Worm (Caenorhabditis elegans) whole organism, late embryonic: ENCODE measurements around the gene molo-1.
A peak's percentile ranks its signal among the peaks of the same experiment; 100 is the strongest.

Source experiments
- C08G9.2 ChIP-seq: sonication (generic microtip); optimal IDR thresholded peaks from 2 replicates; lab custom pipeline; 2016; ENCODE audit warnings: mild to moderate bottlenecking, missing genetic modification characterization, moderate library complexity, missing compliant biosample characterization
- C38D4.7 ChIP-seq: fragments of 200-800 bp; sonication (Bioruptor generic); optimal IDR thresholded peaks from 2 replicates; lab custom pipeline; 2018; ENCODE audit warnings: mild to moderate bottlenecking, missing genetic modification characterization, moderate library complexity, missing compliant biosample characterization
- F13H6.1 ChIP-seq: sonication (generic microtip); optimal IDR thresholded peaks from 2 replicates; lab custom pipeline; 2016; ENCODE audit warnings: missing genetic modification characterization, missing compliant biosample characterization
- K02D7.2 ChIP-seq: sonication (generic microtip); optimal IDR thresholded peaks from 2 replicates; lab custom pipeline; 2017; ENCODE audit warnings: mild to moderate bottlenecking, missing genetic modification characterization, missing compliant biosample characterization
- K09A11.1 ChIP-seq: sonication (generic microtip); optimal IDR thresholded peaks from 2 replicates; lab custom pipeline; 2017; ENCODE audit warnings: antibody characterized with exemption, mild to moderate bottlenecking, missing genetic modification characterization, missing compliant biosample characterization; ENCODE audit not compliant: insufficient read depth
- T23F11.4 ChIP-seq: fragments of 200-800 bp; sonication (Bioruptor generic); optimal IDR thresholded peaks from 2 replicates; lab custom pipeline; 2018; ENCODE audit warnings: mild to moderate bottlenecking, missing genetic modification characterization, missing compliant biosample characterization
- Y22D7AL.16 ChIP-seq: sonication (generic microtip); optimal IDR thresholded peaks from 2 replicates; lab custom pipeline; 2016; ENCODE audit warnings: missing genetic modification characterization, missing compliant biosample characterization
- ama-1 ChIP-seq: fragments of 150-350 bp; optimal IDR thresholded peaks from 2 replicates; lab custom pipeline; 2014
- ceh-14 ChIP-seq: sonication (generic microtip); optimal IDR thresholded peaks from 2 replicates; lab custom pipeline; 2016; ENCODE audit warnings: missing genotype, missing genetic modification characterization, missing compliant biosample characterization
- ceh-22 ChIP-seq: sonication (generic microtip); optimal IDR thresholded peaks from 2 replicates; lab custom pipeline; 2017; ENCODE audit warnings: missing biosample characterization, missing genetic modification characterization
- ceh-24 ChIP-seq: sonication (generic microtip); optimal IDR thresholded peaks from 2 replicates; lab custom pipeline; 2016; ENCODE audit warnings: mild to moderate bottlenecking, missing genetic modification characterization, missing compliant biosample characterization
- ceh-30 ChIP-seq: fragments of 150-350 bp; optimal IDR thresholded peaks from 2 replicates; lab custom pipeline; 2014; ENCODE audit warnings: missing biosample characterization, missing genetic modification characterization
- ceh-31 ChIP-seq: sonication (generic microtip); optimal IDR thresholded peaks from 2 replicates; lab custom pipeline; 2016; ENCODE audit warnings: missing genetic modification characterization, missing compliant biosample characterization
- ceh-34 ChIP-seq: sonication (generic microtip); optimal IDR thresholded peaks from 2 replicates; lab custom pipeline; 2016; ENCODE audit warnings: mild to moderate bottlenecking, missing genetic modification characterization, missing compliant biosample characterization
- ceh-45 ChIP-seq: fragments of 200-800 bp; sonication (Bioruptor generic); IDR thresholded peaks from 2 replicates; pipeline ENCODE4 v1.3.6; 2022; ENCODE audit warnings: missing genetic modification reagents, missing genetic modification characterization, missing compliant biosample characterization
- ceh-48 ChIP-seq: sonication (generic microtip); optimal IDR thresholded peaks from 2 replicates; lab custom pipeline; 2016; ENCODE audit warnings: missing genetic modification characterization, inconsistent platforms, missing compliant biosample characterization
- ceh-9 ChIP-seq: sonication (generic microtip); optimal IDR thresholded peaks from 2 replicates; lab custom pipeline; 2016; ENCODE audit warnings: mild to moderate bottlenecking, missing genetic modification characterization, inconsistent platforms, missing compliant biosample characterization
- elt-2 ChIP-seq: sonication (generic microtip); optimal IDR thresholded peaks from 2 replicates; lab custom pipeline; 2016; ENCODE audit warnings: missing genetic modification reagents, missing genetic modification characterization, missing compliant biosample characterization
- eyg-1 ChIP-seq: sonication (generic microtip); optimal IDR thresholded peaks from 2 replicates; lab custom pipeline; 2016; ENCODE audit warnings: missing genotype, missing genetic modification characterization, missing compliant biosample characterization
- fax-1 ChIP-seq: sonication (generic microtip); optimal IDR thresholded peaks from 2 replicates; lab custom pipeline; 2016; ENCODE audit warnings: missing genotype, missing genetic modification characterization, missing compliant biosample characterization
- fkh-10 ChIP-seq: fragments of 150-350 bp; optimal IDR thresholded peaks from 2 replicates; lab custom pipeline; 2014; ENCODE audit warnings: missing biosample characterization, missing genetic modification reagents, missing genetic modification characterization
- fkh-6 ChIP-seq: sonication (generic microtip); optimal IDR thresholded peaks from 2 replicates; lab custom pipeline; 2016; ENCODE audit warnings: missing genetic modification characterization, missing compliant biosample characterization
- gmeb-2 ChIP-seq: sonication (generic microtip); optimal IDR thresholded peaks from 2 replicates; lab custom pipeline; 2016; ENCODE audit warnings: missing genetic modification characterization, inconsistent platforms, missing compliant biosample characterization
- hlh-30 ChIP-seq: sonication (generic microtip); optimal IDR thresholded peaks from 2 replicates; lab custom pipeline; 2017; ENCODE audit warnings: antibody characterized with exemption, missing genetic modification characterization, missing compliant biosample characterization; ENCODE audit not compliant: insufficient read depth
- hlh-8 ChIP-seq: sonication (generic microtip); optimal IDR thresholded peaks from 2 replicates; lab custom pipeline; 2016; ENCODE audit warnings: missing genotype, missing genetic modification characterization, missing compliant biosample characterization
- lim-6 ChIP-seq: sonication (generic microtip); optimal IDR thresholded peaks from 2 replicates; lab custom pipeline; 2016; ENCODE audit warnings: missing genetic modification characterization, missing compliant biosample characterization
- lin-11 ChIP-seq: fragments of 200-800 bp; sonication (Bioruptor generic); optimal IDR thresholded peaks from 2 replicates; lab custom pipeline; 2018; ENCODE audit warnings: mild to moderate bottlenecking, missing genetic modification characterization, missing compliant biosample characterization
- madf-2 ChIP-seq: sonication (generic microtip); optimal IDR thresholded peaks from 2 replicates; lab custom pipeline; 2017; ENCODE audit warnings: missing genetic modification characterization, missing compliant biosample characterization
- mec-3 ChIP-seq: sonication (generic microtip); optimal IDR thresholded peaks from 2 replicates; lab custom pipeline; 2016; ENCODE audit warnings: borderline replicate concordance, missing genetic modification characterization, missing compliant biosample characterization
- nfya-1 ChIP-seq: sonication (generic microtip); optimal IDR thresholded peaks from 2 replicates; lab custom pipeline; 2017; ENCODE audit warnings: missing genetic modification characterization, mild to moderate bottlenecking, missing compliant biosample characterization, antibody characterized with exemption, moderate library complexity
- nhr-11 ChIP-seq: fragments of 150-350 bp; optimal IDR thresholded peaks from 2 replicates; lab custom pipeline; 2014; ENCODE audit warnings: missing biosample characterization, missing genetic modification characterization
- nhr-232 ChIP-seq: sonication (generic microtip); optimal IDR thresholded peaks from 2 replicates; lab custom pipeline; 2016; ENCODE audit warnings: missing genetic modification characterization, missing compliant biosample characterization
- npax-4 ChIP-seq: sonication (generic microtip); optimal IDR thresholded peaks from 2 replicates; lab custom pipeline; 2016; ENCODE audit warnings: missing genetic modification characterization, missing compliant biosample characterization
- odd-2 ChIP-seq: sonication (generic microtip); optimal IDR thresholded peaks from 2 replicates; lab custom pipeline; 2017; ENCODE audit warnings: antibody characterized with exemption, mild to moderate bottlenecking, missing genetic modification characterization, missing compliant biosample characterization
- pag-3 ChIP-seq: sonication (generic microtip); optimal IDR thresholded peaks from 2 replicates; lab custom pipeline; 2016; ENCODE audit warnings: missing compliant biosample characterization, missing genetic modification characterization, borderline replicate concordance
- pat-9 ChIP-seq: fragments of 200-800 bp; sonication (Bioruptor generic); optimal IDR thresholded peaks from 2 replicates; lab custom pipeline; 2018; ENCODE audit warnings: mild to moderate bottlenecking, missing genetic modification characterization, moderate library complexity, missing compliant biosample characterization
- pha-4 ChIP-seq: fragments of 150-350 bp; optimal IDR thresholded peaks from 2 replicates; lab custom pipeline; 2018; ENCODE audit warnings: missing biosample characterization, missing genetic modification reagents, missing genetic modification characterization
- ref-2 ChIP-seq: sonication (generic microtip); optimal IDR thresholded peaks from 2 replicates; lab custom pipeline; 2016; ENCODE audit warnings: missing genetic modification characterization, missing compliant biosample characterization
- rnt-1 ChIP-seq: sonication (generic microtip); optimal IDR thresholded peaks from 2 replicates; lab custom pipeline; 2016; ENCODE audit warnings: missing genetic modification characterization, missing compliant biosample characterization
- sdc-2 ChIP-seq: sonication (generic microtip); optimal IDR thresholded peaks from 2 replicates; lab custom pipeline; 2016; ENCODE audit warnings: missing genotype, missing genetic modification characterization, missing compliant biosample characterization
- sox-2 ChIP-seq: fragments of 200-800 bp; sonication (Bioruptor generic); IDR thresholded peaks from 2 replicates; pipeline ENCODE4 v1.3.6; 2022; ENCODE audit warnings: missing genetic modification reagents, missing genetic modification characterization, missing compliant biosample characterization
- sox-4 ChIP-seq: sonication (generic microtip); optimal IDR thresholded peaks from 2 replicates; lab custom pipeline; 2017; ENCODE audit warnings: mild to moderate bottlenecking, missing genetic modification characterization, inconsistent platforms, missing compliant biosample characterization
- syd-9 ChIP-seq: sonication (generic microtip); optimal IDR thresholded peaks from 2 replicates; lab custom pipeline; 2016; ENCODE audit warnings: mild to moderate bottlenecking, missing genetic modification characterization, moderate library complexity, missing compliant biosample characterization
- tbx-2 ChIP-seq: sonication (generic microtip); optimal IDR thresholded peaks from 2 replicates; lab custom pipeline; 2016; ENCODE audit warnings: missing genetic modification characterization, missing compliant biosample characterization
- ttx-3 ChIP-seq: sonication (generic microtip); optimal IDR thresholded peaks from 2 replicates; lab custom pipeline; 2016; ENCODE audit warnings: missing genetic modification reagents, missing genetic modification characterization, missing compliant biosample characterization
- unc-3 ChIP-seq, 2 experiments: fragments of 200-800 bp in 1 of 2; sonication (Bioruptor generic) in 1 of 2; sonication (generic microtip) in 1 of 2; conservative IDR thresholded peaks in 1 of 2; optimal IDR thresholded peaks in 1 of 2; 2 replicates each; pipeline versions ENCODE4 v1.3.6 to Lab custom; 2016 to 2022; ENCODE audit warnings: missing compliant biosample characterization in 2 of 2, missing genetic modification characterization in 2 of 2, missing genetic modification reagents in 1 of 2
- unc-42 ChIP-seq: sonication (generic microtip); optimal IDR thresholded peaks from 2 replicates; lab custom pipeline; 2016; ENCODE audit warnings: missing genotype, missing genetic modification characterization, missing compliant biosample characterization
- unc-55 ChIP-seq: sonication (generic microtip); optimal IDR thresholded peaks from 2 replicates; lab custom pipeline; 2017; ENCODE audit warnings: missing biosample characterization, missing genetic modification reagents, missing genetic modification characterization

The molo-1 gene

ce11 chrIII:5601999-5602398, 28.2 kb downstream of the molo-1 start (continued):
- TF ChIP-seq ceh-9 (tag; lab: Kevin White, UChicago) (peak; percentile 54), lin-11 (peak; percentile 91), sdc-2 (tag; lab: Kevin White, UChicago) (peak; percentile 87), gmeb-2 (tag; lab: Kevin White, UChicago) (peak; percentile 88), elt-2 (tag; lab: Kevin White, UChicago) (peak; percentile 95), mec-3 (peak; percentile 35), fax-1 (tag; lab: Kevin White, UChicago) (peak; percentile 72), pat-9 (tag; lab: Kevin White, UChicago) (peak; percentile 97), madf-2 (tag; lab: Kevin White, UChicago) (peak; percentile 86), sox-2 (peak; percentile 88), hlh-8 (tag; lab: Kevin White, UChicago) (peak; percentile 71), nhr-232 (tag; lab: Kevin White, UChicago) (peak; percentile 95), nfya-1 (peak; percentile 64), C38D4.7 (GFP tag; lab: Kevin White, UChicago) (peak; percentile 90), ceh-45 (GFP tag; lab: Robert Waterston, UW) (peak; percentile 93), fkh-6 (peak; percentile 91), K02D7.2 (tag; lab: Kevin White, UChicago) (peak; percentile 80), T23F11.4 (GFP tag; lab: Kevin White, UChicago) (peak; percentile 91), ceh-48 (tag; lab: Kevin White, UChicago) (peak; percentile 82), unc-3 (GFP tag; conservative IDR thresholded peaks at IDR 0.05; lab: Robert Waterston, UW) (peak; percentile 80), unc-3 (tag; optimal IDR thresholded peaks at IDR 0.05; lab: Kevin White, UChicago) (peak; percentile 71), hlh-30 (peak; percentile 61), odd-2 (tag; lab: Kevin White, UChicago) (peak; percentile 65)

ce11 chrIII:5603439-5603986, 29.7 kb downstream of the molo-1 start, which contains the start of gene madf-11:
Gene madf-11 (minus strand): TSS chrIII:5603489.
- no peak for TF ChIP-seq pha-4 (tag; lab: Kevin White, UChicago)
- no peak for TF ChIP-seq C38D4.7 (GFP tag; lab: Kevin White, UChicago)
- no peak for TF ChIP-seq fkh-10 (GFP tag; lab: Kevin White, UChicago)
- no peak for TF ChIP-seq ceh-24 (tag; lab: Kevin White, UChicago)
- TF ChIP-seq ama-1 (lab: Kevin White, UChicago) = no peak
- peak; percentile 26 for TF ChIP-seq ceh-34 (tag; lab: Kevin White, UChicago)
- no peak for TF ChIP-seq unc-55 (GFP tag; lab: Kevin White, UChicago)
- TF ChIP-seq lin-11 = no peak
- peak; percentile 65 for TF ChIP-seq ref-2 (tag; lab: Kevin White, UChicago)
- TF ChIP-seq Y22D7AL.16 (tag; lab: Kevin White, UChicago) = no peak
- no peak for TF ChIP-seq nhr-11 (tag; lab: Kevin White, UChicago)
- TF ChIP-seq syd-9 = peak; percentile 34
- no peak for TF ChIP-seq eyg-1 (tag; lab: Kevin White, UChicago)
- TF ChIP-seq unc-42 (tag; lab: Kevin White, UChicago) = peak; percentile 67
- no peak for TF ChIP-seq unc-3 (GFP tag; conservative IDR thresholded peaks at IDR 0.05; lab: Robert Waterston, UW)
- no peak for TF ChIP-seq unc-3 (tag; optimal IDR thresholded peaks at IDR 0.05; lab: Kevin White, UChicago)
- TF ChIP-seq K02D7.2 (tag; lab: Kevin White, UChicago) = no peak
- TF ChIP-seq ttx-3 = no peak
- TF ChIP-seq ceh-22 (tag; lab: Kevin White, UChicago) = no peak
- peak; percentile 82 for TF ChIP-seq mec-3
- TF ChIP-seq nfya-1 = peak; percentile 46
- peak; percentile 88 for TF ChIP-seq C08G9.2 (tag; lab: Kevin White, UChicago)
- peak; percentile 17 for TF ChIP-seq sdc-2 (tag; lab: Kevin White, UChicago)
- peak; percentile 74 for TF ChIP-seq rnt-1
- no peak for TF ChIP-seq pat-9 (tag; lab: Kevin White, UChicago)
- TF ChIP-seq madf-2 (tag; lab: Kevin White, UChicago) = no peak
- TF ChIP-seq sox-4 (tag; lab: Kevin White, UChicago) = no peak
- TF ChIP-seq ceh-31 = peak; percentile 94
- TF ChIP-seq npax-4 = no peak
- TF ChIP-seq F13H6.1 (tag; lab: Kevin White, UChicago) = peak; percentile 18
- peak; percentile 84 for TF ChIP-seq tbx-2 (tag; lab: Kevin White, UChicago)
- TF ChIP-seq ceh-30 (tag; lab: Kevin White, UChicago) = no peak
- no peak for TF ChIP-seq hlh-30
- no peak for TF ChIP-seq K09A11.1 (tag; lab: Kevin White, UChicago)
- TF ChIP-seq sox-2 = no peak
- no peak for TF ChIP-seq pag-3 (tag; lab: Kevin White, UChicago)
- TF ChIP-seq odd-2 (tag; lab: Kevin White, UChicago) = no peak
- TF ChIP-seq ceh-14 = peak; percentile 46
- TF ChIP-seq lim-6 (tag; lab: Kevin White, UChicago) = no peak
